Fruit fly (Drosophila melanogaster) whole organism, embryonic: Measurements from ENCODE around the gene CG34461.
A peak's percentile ranks its signal among the peaks of the same experiment; 100 is the strongest.

Experiments used
- Bteb2 ChIP-seq: fragments of 200-800 bp; sonication (Bioruptor generic); optimal IDR thresholded peaks from 2 replicates; lab custom pipeline; 2016; ENCODE audit warnings: missing biosample characterization, missing genetic modification characterization
- CG10543 ChIP-seq: fragments of 200-800 bp; sonication (Bioruptor generic); optimal IDR thresholded peaks from 3 replicates; lab custom pipeline; 2017; ENCODE audit warnings: missing biosample characterization, mild to moderate bottlenecking, missing genetic modification characterization, moderate library complexity
- CG11398 ChIP-seq: fragments of 200-800 bp; sonication (Bioruptor generic); optimal IDR thresholded peaks from 2 replicates; lab custom pipeline; 2016; ENCODE audit warnings: missing biosample characterization, missing genetic modification characterization
- CG11695 ChIP-seq: fragments of 200-800 bp; sonication (Bioruptor generic); IDR thresholded peaks from 3 replicates; pipeline ENCODE4 v1.3.6; 2022; ENCODE audit warnings: missing biosample characterization, missing genetic modification characterization
- CG1233 ChIP-seq: fragments of 200-800 bp; sonication (Bioruptor generic); optimal IDR thresholded peaks from 4 replicates; lab custom pipeline; 2018; ENCODE audit warnings: missing biosample characterization, mild to moderate bottlenecking, missing genetic modification characterization
- CG13123 ChIP-seq: fragments of 200-800 bp; sonication (Bioruptor generic); optimal IDR thresholded peaks from 2 replicates; lab custom pipeline; 2016; ENCODE audit warnings: missing biosample characterization, missing genetic modification characterization
- CG13424 ChIP-seq: fragments of 200-800 bp; sonication (Bioruptor generic); optimal IDR thresholded peaks from 2 replicates; lab custom pipeline; 2019; ENCODE audit warnings: missing biosample characterization, mild to moderate bottlenecking, missing genetic modification characterization, moderate library complexity
- CG15073 ChIP-seq: fragments of 200-800 bp; sonication (Bioruptor generic); optimal IDR thresholded peaks from 2 replicates; lab custom pipeline; 2016; ENCODE audit warnings: missing biosample characterization, missing genetic modification characterization
- CG2116 ChIP-seq: fragments of 200-800 bp; sonication (Bioruptor generic); optimal IDR thresholded peaks from 3 replicates; lab custom pipeline; 2018; ENCODE audit warnings: missing biosample characterization, mild to moderate bottlenecking, missing genetic modification characterization
- CG32772 ChIP-seq: fragments of 200-800 bp; sonication (Bioruptor generic); IDR thresholded peaks from 2 replicates; pipeline ENCODE4 v1.3.6; 2022; ENCODE audit warnings: missing biosample characterization, missing genetic modification characterization
- CG4360 ChIP-seq: fragments of 200-800 bp; sonication (Bioruptor generic); IDR thresholded peaks from 2 replicates; pipeline ENCODE4 v1.3.6; 2022; ENCODE audit warnings: missing biosample characterization, missing genetic modification characterization
- CG5245 ChIP-seq: fragments of 200-800 bp; sonication (Bioruptor generic); optimal IDR thresholded peaks from 3 replicates; lab custom pipeline; 2016; ENCODE audit warnings: missing biosample characterization, missing genetic modification characterization
- CG6272 ChIP-seq: fragments of 200-800 bp; sonication (Bioruptor generic); IDR thresholded peaks from 2 replicates; pipeline ENCODE4 v1.3.6; 2022; ENCODE audit warnings: missing biosample characterization, missing genetic modification characterization
- CG6765 ChIP-seq: fragments of 200-800 bp; sonication (Bioruptor generic); optimal IDR thresholded peaks from 3 replicates; lab custom pipeline; 2017; ENCODE audit warnings: missing biosample characterization, mild to moderate bottlenecking, missing genetic modification characterization
- CG6813 ChIP-seq: fragments of 200-800 bp; sonication (Bioruptor generic); optimal IDR thresholded peaks from 2 replicates; lab custom pipeline; 2017; ENCODE audit warnings: missing biosample characterization, missing genetic modification characterization, mild to moderate bottlenecking, moderate library complexity, missing genetic modification reagents
- CG7786 ChIP-seq: fragments of 200-800 bp; sonication (Bioruptor generic); optimal IDR thresholded peaks from 2 replicates; lab custom pipeline; 2016; ENCODE audit warnings: missing biosample characterization, missing genetic modification characterization
- CG8290 ChIP-seq, 3 experiments: fragments of 200-800 bp; sonication (Bioruptor generic); optimal IDR thresholded peaks; 2 replicates each; lab custom pipeline; 2016 to 2019; ENCODE audit warnings: missing biosample characterization in 3 of 3, missing genetic modification characterization in 3 of 3, mild to moderate bottlenecking in 2 of 3, moderate library complexity in 1 of 3
- CG9215 ChIP-seq: fragments of 200-800 bp; sonication (Bioruptor generic); IDR thresholded peaks from 2 replicates; pipeline ENCODE4 v1.3.6; 2022; ENCODE audit warnings: missing biosample characterization, missing genetic modification characterization
- Camta ChIP-seq: fragments of 200-800 bp; sonication (Bioruptor generic); optimal IDR thresholded peaks from 2 replicates; lab custom pipeline; 2016; ENCODE audit warnings: missing biosample characterization, missing genetic modification characterization
- CkIIα-i1 ChIP-seq: fragments of 200-800 bp; sonication (Bioruptor generic); IDR thresholded peaks from 2 replicates; pipeline ENCODE4 v1.3.6; 2022; ENCODE audit warnings: missing biosample characterization, missing genetic modification characterization
- D19B ChIP-seq: fragments of 200-800 bp; sonication (Bioruptor generic); optimal IDR thresholded peaks from 2 replicates; lab custom pipeline; 2017; ENCODE audit warnings: missing biosample characterization, mild to moderate bottlenecking, missing genetic modification characterization
- Dbx ChIP-seq: fragments of 200-800 bp; sonication (Bioruptor generic); IDR thresholded peaks from 3 replicates; pipeline ENCODE4 v1.3.6; 2022; ENCODE audit warnings: missing biosample characterization, missing genetic modification characterization
- E2f2 ChIP-seq: fragments of 200-800 bp; sonication (Bioruptor generic); IDR thresholded peaks from 2 replicates; pipeline ENCODE4 v1.3.6; 2022; ENCODE audit warnings: missing biosample characterization, missing genetic modification characterization
- Ets65A ChIP-seq: fragments of 200-800 bp; sonication (Bioruptor generic); peaks from one replicate; lab custom pipeline; 2016; ENCODE audit warnings: missing biosample characterization, missing genetic modification characterization
- H2.0 ChIP-seq: fragments of 200-800 bp; sonication (Bioruptor generic); IDR thresholded peaks from 2 replicates; pipeline ENCODE4 v1.3.6; 2022; ENCODE audit warnings: missing biosample characterization, missing genetic modification characterization
- Hr78 ChIP-seq, 2 experiments: fragments of 200-800 bp in 1 of 2; fragments of >200 bp in 1 of 2; sonication (Bioruptor generic) in 1 of 2; optimal IDR thresholded peaks; 2 replicates each; lab custom pipeline; 2017 to 2019; ENCODE audit warnings: missing biosample characterization in 2 of 2, missing genetic modification characterization in 2 of 2, mild to moderate bottlenecking in 1 of 2, moderate library complexity in 1 of 2
- MBD-R2 ChIP-seq: fragments of 200-800 bp; sonication (Bioruptor generic); IDR thresholded peaks from 2 replicates; pipeline ENCODE4 v1.3.6; 2022; ENCODE audit warnings: missing biosample characterization, missing genetic modification characterization
- NFAT ChIP-seq: fragments of 200-800 bp; sonication (Bioruptor generic); IDR thresholded peaks from 2 replicates; pipeline ENCODE4 v1.3.6; 2022; ENCODE audit warnings: missing biosample characterization, missing genetic modification characterization
- Opbp ChIP-seq: fragments of 200-800 bp; sonication (Bioruptor generic); IDR thresholded peaks from 3 replicates; pipeline ENCODE4 v1.3.6; 2022; ENCODE audit warnings: missing biosample characterization, missing genetic modification characterization; ENCODE audit not compliant: partially characterized antibody
- Rfx ChIP-seq: fragments of 200-800 bp; sonication (Bioruptor generic); IDR thresholded peaks from 2 replicates; pipeline ENCODE4 v1.3.6; 2022; ENCODE audit warnings: missing biosample characterization, missing genetic modification characterization
- Sox102F ChIP-seq: fragments of 200-800 bp; sonication (Bioruptor generic); optimal IDR thresholded peaks from 2 replicates; lab custom pipeline; 2018; ENCODE audit warnings: missing biosample characterization, mild to moderate bottlenecking, missing genetic modification characterization, moderate library complexity
- Trl ChIP-seq, 3 experiments: fragments of >200 bp in 2 of 3; fragments of 200-800 bp in 1 of 3; sonication (Bioruptor generic) in 1 of 3; optimal IDR thresholded peaks; 2 replicates in 1 of 3; 3 replicates in 2 of 3; lab custom pipeline; 2016 to 2017; ENCODE audit warnings: missing biosample characterization in 1 of 3, missing genetic modification characterization in 1 of 3
- Xrp1 ChIP-seq: fragments of 200-800 bp; sonication (Bioruptor generic); IDR thresholded peaks from 2 replicates; pipeline ENCODE4 v1.3.6; 2022; ENCODE audit warnings: missing biosample characterization, missing genetic modification characterization
- abd-A ChIP-seq: fragments of 200-800 bp; sonication (Bioruptor generic); optimal IDR thresholded peaks from 3 replicates; lab custom pipeline; 2019; ENCODE audit warnings: missing biosample characterization, mild to moderate bottlenecking, missing genetic modification characterization, moderate library complexity
- aop ChIP-seq: fragments of 200-800 bp; sonication (Bioruptor generic); IDR thresholded peaks from 2 replicates; pipeline ENCODE4 v1.3.6; 2022; ENCODE audit warnings: missing biosample characterization, missing genetic modification characterization
- ap ChIP-seq: fragments of 200-800 bp; sonication (Bioruptor generic); IDR thresholded peaks from 2 replicates; pipeline ENCODE4 v1.3.6; 2022; ENCODE audit warnings: missing biosample characterization, missing genetic modification characterization
- chn ChIP-seq: fragments of 200-800 bp; sonication (Bioruptor generic); optimal IDR thresholded peaks from 2 replicates; lab custom pipeline; 2016; ENCODE audit warnings: missing biosample characterization, missing genetic modification characterization
- crol ChIP-seq: fragments of 200-800 bp; sonication (Bioruptor generic); IDR thresholded peaks from 2 replicates; pipeline ENCODE4 v1.3.6; 2022; ENCODE audit warnings: missing biosample characterization, missing genetic modification characterization
- dm ChIP-seq: fragments of 200-800 bp; sonication (Bioruptor generic); optimal IDR thresholded peaks from 3 replicates; lab custom pipeline; 2016; ENCODE audit warnings: missing biosample characterization, missing genetic modification characterization
- esg ChIP-seq: fragments of 200-800 bp; sonication (Bioruptor generic); conservative IDR thresholded peaks from 2 replicates; pipeline ENCODE4 v1.3.6; 2022; ENCODE audit warnings: missing biosample characterization, missing genetic modification characterization
- fd96Cb ChIP-seq: fragments of 200-800 bp; sonication (Bioruptor generic); optimal IDR thresholded peaks from 2 replicates; lab custom pipeline; 2018; ENCODE audit warnings: missing biosample characterization, mild to moderate bottlenecking, missing genetic modification characterization, moderate library complexity
- maf-S ChIP-seq: fragments of 200-800 bp; sonication (Bioruptor generic); optimal IDR thresholded peaks from 2 replicates; lab custom pipeline; 2016; ENCODE audit warnings: missing biosample characterization, missing genetic modification characterization
- psq ChIP-seq: fragments of 200-800 bp; sonication (Bioruptor generic); optimal IDR thresholded peaks from 2 replicates; lab custom pipeline; 2017; ENCODE audit warnings: missing biosample characterization, missing genetic modification characterization
- sob ChIP-seq: fragments of 200-800 bp; sonication (Bioruptor generic); IDR thresholded peaks from 2 replicates; pipeline ENCODE4 v1.3.6; 2022; ENCODE audit warnings: missing biosample characterization, missing genetic modification characterization
- sqz ChIP-seq: fragments of 200-800 bp; sonication (Bioruptor generic); optimal IDR thresholded peaks from 3 replicates; lab custom pipeline; 2018; ENCODE audit warnings: missing biosample characterization, mild to moderate bottlenecking, missing genetic modification characterization
- tgo ChIP-seq: fragments of 200-800 bp; sonication (Bioruptor generic); IDR thresholded peaks from 3 replicates; pipeline ENCODE4 v1.3.6; 2022; ENCODE audit warnings: missing biosample characterization, missing genetic modification characterization
- tin ChIP-seq: fragments of 200-800 bp; sonication (Bioruptor generic); optimal IDR thresholded peaks from 3 replicates; lab custom pipeline; 2016; ENCODE audit warnings: missing biosample characterization, missing genetic modification characterization
- twi ChIP-seq: fragments of 200-800 bp; optimal IDR thresholded peaks from 2 replicates; lab custom pipeline; 2019; ENCODE audit warnings: missing biosample characterization, mild to moderate bottlenecking, missing genetic modification characterization, moderate library complexity
- zfh2 ChIP-seq: fragments of 200-800 bp; sonication (Bioruptor generic); optimal IDR thresholded peaks from 2 replicates; lab custom pipeline; 2016; ENCODE audit warnings: missing biosample characterization, missing genetic modification characterization

The CG34461 gene

dm6 chr3L:8346100-8346980, 20.7 kb downstream of the CG34461 start, which contains the start of the genes CG7182 and GAPcenA (continued):
- TF ChIP-seq Ets65A (GFP tag; lab: Kevin White, UChicago): peak; percentile 95
- TF ChIP-seq maf-S (GFP tag; lab: Kevin White, UChicago): peak; percentile 25
- TF ChIP-seq E2f2 (GFP tag; lab: Robert Waterston, UW): peak; percentile 59
- peak; percentile 64 for TF ChIP-seq Rfx (GFP tag; lab: Robert Waterston, UW)
- peak; percentile 6 for TF ChIP-seq Bteb2 (GFP tag; lab: Kevin White, UChicago)
- TF ChIP-seq Sox102F (GFP tag; lab: Kevin White, UChicago): peak; percentile 61
- no peak for TF ChIP-seq chn
- TF ChIP-seq psq (GFP tag; lab: Kevin White, UChicago): peak; percentile 17
- TF ChIP-seq abd-A (tag; lab: Kevin White, UChicago): no peak
- peak; percentile 63 for TF ChIP-seq fd96Cb
- TF ChIP-seq CG13123 (GFP tag; lab: Kevin White, UChicago): peak; percentile 10
- TF ChIP-seq CG13424 (tag; lab: Kevin White, UChicago): peak; percentile 79
- TF ChIP-seq CG6272 (GFP tag; lab: Robert Waterston, UW): peak; percentile 26; the same call in 1 of the 2 replicates
- TF ChIP-seq MBD-R2 (GFP tag; lab: Robert Waterston, UW): peak; percentile 53
- TF ChIP-seq NFAT: peak; percentile 36; the same call in 1 of the 2 replicates
- TF ChIP-seq D19B: peak; percentile 33
- 0 out of 2 replicates have a peak, but pooled peaks have one; percentile 11 for TF ChIP-seq sob
- peak; percentile 56; the same call in 1 of the 2 replicates for TF ChIP-seq Xrp1 (GFP tag; lab: Robert Waterston, UW)
- TF ChIP-seq CG6813 (GFP tag; lab: Kevin White, UChicago): peak; percentile 13
- peak; percentile 60 for TF ChIP-seq CG9215 (GFP tag; lab: Robert Waterston, UW)
- peak; percentile 10 for TF ChIP-seq CG11398 (GFP tag; lab: Kevin White, UChicago)
- TF ChIP-seq H2.0 (GFP tag; lab: Robert Waterston, UW): no peak
- TF ChIP-seq twi (tag; lab: Kevin White, UChicago): peak; percentile 76
- TF ChIP-seq CG7786: no peak
- no peak for TF ChIP-seq CG4360 (GFP tag; lab: Robert Waterston, UW)
- TF ChIP-seq Opbp (GFP tag; lab: Robert Waterston, UW): no peak
- peak; percentile 72 for TF ChIP-seq CG2116 (GFP tag; lab: Kevin White, UChicago)
- peak; percentile 76 for TF ChIP-seq CG8290 (GFP tag; optimal IDR thresholded peaks at IDR 0.05; lab: Kevin White, UChicago)
- peak in 1 of 2 experiments; percentile 38 for TF ChIP-seq CG8290 (tag; optimal IDR thresholded peaks at IDR 0.05; lab: Kevin White, UChicago)
- TF ChIP-seq Camta (GFP tag; lab: Kevin White, UChicago): peak; percentile 26
- TF ChIP-seq crol (GFP tag; lab: Robert Waterston, UW): peak; percentile 99
- peak; percentile 76 for TF ChIP-seq sqz (GFP tag; lab: Kevin White, UChicago)
- TF ChIP-seq CkIIα-i1 (GFP tag; lab: Robert Waterston, UW): no peak
- peak; percentile 41 for TF ChIP-seq zfh2
- TF ChIP-seq CG5245 (GFP tag; lab: Kevin White, UChicago): peak; percentile 34
- no peak for TF ChIP-seq CG11695 (GFP tag; lab: Robert Waterston, UW)
- TF ChIP-seq ap (GFP tag; lab: Robert Waterston, UW): no peak
- peak; percentile 91 for TF ChIP-seq dm (GFP tag; lab: Kevin White, UChicago)
- no peak for TF ChIP-seq CG15073
- no peak for TF ChIP-seq Trl (optimal IDR thresholded peaks at IDR 0.05; lab: Kevin White, UChicago)
- peak; percentile 41 for TF ChIP-seq Trl (GFP tag; optimal IDR thresholded peaks at IDR 0.05; lab: Kevin White, UChicago)
- TF ChIP-seq Dbx (GFP tag; lab: Robert Waterston, UW): peak; percentile 46; the same call in 1 of the 3 replicates
- TF ChIP-seq tin (GFP tag; lab: Kevin White, UChicago): peak; percentile 67
- peak; percentile 46 for TF ChIP-seq tgo
- TF ChIP-seq esg (GFP tag; lab: Robert Waterston, UW): no peak
- TF ChIP-seq CG10543 (GFP tag; lab: Kevin White, UChicago): peak; percentile 75
- peak; percentile 24 for TF ChIP-seq CG6765 (GFP tag; lab: Kevin White, UChicago)
- no peak for TF ChIP-seq aop (GFP tag; lab: Robert Waterston, UW)
- peak; percentile 73 for TF ChIP-seq CG1233 (GFP tag; lab: Kevin White, UChicago)
- TF ChIP-seq Hr78 (GFP tag; optimal IDR thresholded peaks at IDR 0.05; lab: Kevin White, UChicago): peak; percentile 5 to 100
- TF ChIP-seq CG32772 (GFP tag; lab: Robert Waterston, UW): peak; percentile 33; the same call in 1 of the 2 replicates
